Worm (Caenorhabditis elegans) whole organism, young adult: ENCODE results near the gene Y66C5A.2.

ENCODE experiments used
- B0035.1 ChIP-seq: sonication (generic microtip); optimal IDR thresholded peaks from 2 replicates; lab custom pipeline; 2016; ENCODE audit warnings: missing genetic modification characterization, mild to moderate bottlenecking, missing compliant biosample characterization, missing genotype, missing genetic modification reagents
- D2030.7 ChIP-seq: fragments of 200-800 bp; sonication (Bioruptor generic); IDR thresholded peaks from 2 replicates; pipeline ENCODE4 v1.3.6; 2022; ENCODE audit warnings: missing genetic modification reagents, missing genetic modification characterization, missing compliant biosample characterization
- F37B4.10 ChIP-seq: fragments of 200-800 bp; sonication (Bioruptor generic); IDR thresholded peaks from 2 replicates; pipeline ENCODE4 v1.3.6; 2022; ENCODE audit warnings: missing genetic modification characterization, missing compliant biosample characterization
- F57C9.4 ChIP-seq: sonication (generic microtip); optimal IDR thresholded peaks from 2 replicates; lab custom pipeline; 2017; ENCODE audit warnings: mild to moderate bottlenecking, missing genetic modification characterization, missing compliant biosample characterization
- K11D2.4 ChIP-seq: fragments of 200-800 bp; sonication (Bioruptor generic); IDR thresholded peaks from 2 replicates; pipeline ENCODE4 v1.3.6; 2022; ENCODE audit warnings: missing genetic modification reagents, missing genetic modification characterization, missing compliant biosample characterization
- K12H6.12 ChIP-seq: fragments of 200-800 bp; sonication (Bioruptor generic); optimal IDR thresholded peaks from 2 replicates; lab custom pipeline; 2018; ENCODE audit warnings: mild to moderate bottlenecking, missing genetic modification characterization, missing compliant biosample characterization
- T26A5.8 ChIP-seq: sonication (generic microtip); optimal IDR thresholded peaks from 2 replicates; lab custom pipeline; 2016; ENCODE audit warnings: missing genetic modification characterization, missing compliant biosample characterization
- Y53F4B.3 ChIP-seq: fragments of 200-800 bp; sonication (Bioruptor generic); IDR thresholded peaks from 2 replicates; pipeline ENCODE4 v1.3.6; 2022; ENCODE audit warnings: missing genetic modification reagents, missing genetic modification characterization, missing compliant biosample characterization
- ZK185.1 ChIP-seq: sonication (generic microtip); optimal IDR thresholded peaks from 2 replicates; lab custom pipeline; 2016; ENCODE audit warnings: mild to moderate bottlenecking, missing genetic modification characterization, missing compliant biosample characterization; ENCODE audit not compliant: poor library complexity, severe bottlenecking
- aptf-2 ChIP-seq: fragments of 200-800 bp; sonication (Bioruptor generic); conservative IDR thresholded peaks from 2 replicates; pipeline ENCODE4 v1.3.6; 2022; ENCODE audit warnings: missing genetic modification reagents, missing genetic modification characterization, missing compliant biosample characterization
- attf-5 ChIP-seq: fragments of 200-800 bp; sonication (Bioruptor generic); optimal IDR thresholded peaks from 2 replicates; lab custom pipeline; 2018; ENCODE audit warnings: mild to moderate bottlenecking, missing genetic modification characterization, missing compliant biosample characterization
- cebp-1 ChIP-seq, 2 experiments: fragments of 200-800 bp in 1 of 2; sonication (Bioruptor generic) in 1 of 2; sonication (generic microtip) in 1 of 2; IDR thresholded peaks in 1 of 2; optimal IDR thresholded peaks in 1 of 2; 2 replicates each; pipeline versions ENCODE4 v1.3.6 to Lab custom; 2017 to 2022; ENCODE audit warnings: missing compliant biosample characterization in 2 of 2, missing genetic modification characterization in 2 of 2, mild to moderate bottlenecking in 1 of 2, missing genetic modification reagents in 1 of 2, moderate library complexity in 1 of 2
- ceh-79 ChIP-seq: sonication (generic microtip); optimal IDR thresholded peaks from 2 replicates; lab custom pipeline; 2017; ENCODE audit warnings: mild to moderate bottlenecking, missing genetic modification characterization, missing compliant biosample characterization
- die-1 ChIP-seq: sonication (generic microtip); optimal IDR thresholded peaks from 2 replicates; lab custom pipeline; 2016; ENCODE audit warnings: missing genotype, mild to moderate bottlenecking, missing genetic modification characterization, missing compliant biosample characterization
- dpl-1 ChIP-seq: fragments of 150-350 bp; optimal IDR thresholded peaks from 2 replicates; lab custom pipeline; 2014; ENCODE audit warnings: missing biosample characterization, missing genetic modification reagents, missing genetic modification characterization
- efl-1 ChIP-seq: fragments of 150-350 bp; optimal IDR thresholded peaks from 2 replicates; lab custom pipeline; 2014; ENCODE audit warnings: missing biosample characterization, missing genetic modification reagents, missing genetic modification characterization
- egrh-3 ChIP-seq: fragments of 200-800 bp; sonication (Bioruptor generic); IDR thresholded peaks from 2 replicates; pipeline ENCODE4 v1.3.6; 2022; ENCODE audit warnings: missing genetic modification reagents, missing genetic modification characterization, missing compliant biosample characterization
- fkh-3 ChIP-seq: sonication (generic microtip); optimal IDR thresholded peaks from 2 replicates; lab custom pipeline; 2016; ENCODE audit warnings: mild to moderate bottlenecking, missing genetic modification characterization, missing compliant biosample characterization
- gei-17 ChIP-seq: fragments of 200-800 bp; sonication (Bioruptor generic); optimal IDR thresholded peaks from 2 replicates; lab custom pipeline; 2018; ENCODE audit warnings: mild to moderate bottlenecking, missing genetic modification characterization, missing compliant biosample characterization
- hlh-12 ChIP-seq: sonication (generic microtip); optimal IDR thresholded peaks from 2 replicates; lab custom pipeline; 2016; ENCODE audit warnings: missing genetic modification characterization, missing compliant biosample characterization
- hsf-1 ChIP-seq: fragments of 200-800 bp; sonication (Bioruptor generic); IDR thresholded peaks from 2 replicates; pipeline ENCODE4 v1.3.6; 2022; ENCODE audit warnings: missing genetic modification reagents, missing genetic modification characterization, missing compliant biosample characterization
- lin-35 ChIP-seq, 3 experiments: fragments of 150-350 bp in 2 of 3; sonication (generic microtip) in 1 of 3; optimal IDR thresholded peaks; 2 replicates each; lab custom pipeline; 2014 to 2018; ENCODE audit warnings: missing biosample characterization in 3 of 3, missing genetic modification characterization in 3 of 3, missing genetic modification reagents in 3 of 3
- lsl-1 ChIP-seq: fragments of 200-800 bp; sonication (Bioruptor generic); optimal IDR thresholded peaks from 2 replicates; lab custom pipeline; 2018; ENCODE audit warnings: mild to moderate bottlenecking, missing genetic modification characterization, moderate library complexity, missing compliant biosample characterization
- mcd-1 ChIP-seq: fragments of 200-800 bp; sonication (Bioruptor generic); IDR thresholded peaks from 2 replicates; pipeline ENCODE4 v1.3.6; 2022; ENCODE audit warnings: missing genetic modification reagents, missing genetic modification characterization, missing compliant biosample characterization
- nhr-27 ChIP-seq: fragments of 200-800 bp; sonication (Bioruptor generic); optimal IDR thresholded peaks from 2 replicates; lab custom pipeline; 2018; ENCODE audit warnings: mild to moderate bottlenecking, missing genetic modification characterization, moderate library complexity, missing compliant biosample characterization
- nhr-80 ChIP-seq: sonication (generic microtip); optimal IDR thresholded peaks from 2 replicates; lab custom pipeline; 2016; ENCODE audit warnings: missing genetic modification characterization, missing compliant biosample characterization
- pbrm-1 ChIP-seq: fragments of 200-800 bp; sonication (Bioruptor generic); IDR thresholded peaks from 2 replicates; pipeline ENCODE4 v1.3.6; 2022; ENCODE audit warnings: missing genetic modification reagents, missing genetic modification characterization, missing compliant biosample characterization
- rec-8 ChIP-seq, 2 experiments: sonication (generic microtip); optimal IDR thresholded peaks; 2 replicates each; lab custom pipeline; 2016; ENCODE audit warnings: mild to moderate bottlenecking in 2 of 2, missing genetic modification characterization in 2 of 2, missing genetic modification reagents in 2 of 2, missing genotype in 2 of 2, missing biosample characterization in 1 of 2, missing compliant biosample characterization in 1 of 2, moderate library complexity in 1 of 2
- rpc-1 ChIP-seq, 2 experiments: fragments of 150-350 bp in 1 of 2; sonication (generic microtip) in 1 of 2; optimal IDR thresholded peaks; 2 replicates each; lab custom pipeline; 2014 to 2018; ENCODE audit warnings: missing biosample characterization in 1 of 2, missing genetic modification characterization in 1 of 2, missing genetic modification reagents in 1 of 2, missing genotype in 1 of 2
- sdz-38 ChIP-seq: sonication (generic microtip); optimal IDR thresholded peaks from 2 replicates; lab custom pipeline; 2016; ENCODE audit warnings: missing genotype, missing genetic modification characterization, missing compliant biosample characterization
- xnd-1 ChIP-seq: sonication (generic microtip); optimal IDR thresholded peaks from 2 replicates; lab custom pipeline; 2016; ENCODE audit warnings: missing genotype, missing genetic modification reagents, missing genetic modification characterization, missing compliant biosample characterization
- ztf-28 ChIP-seq: fragments of 200-800 bp; sonication (Bioruptor generic); IDR thresholded peaks from 2 replicates; pipeline ENCODE4 v1.3.6; 2022; ENCODE audit warnings: missing genetic modification reagents, missing genetic modification characterization, missing compliant biosample characterization

Gene Y66C5A.2

DNA sequence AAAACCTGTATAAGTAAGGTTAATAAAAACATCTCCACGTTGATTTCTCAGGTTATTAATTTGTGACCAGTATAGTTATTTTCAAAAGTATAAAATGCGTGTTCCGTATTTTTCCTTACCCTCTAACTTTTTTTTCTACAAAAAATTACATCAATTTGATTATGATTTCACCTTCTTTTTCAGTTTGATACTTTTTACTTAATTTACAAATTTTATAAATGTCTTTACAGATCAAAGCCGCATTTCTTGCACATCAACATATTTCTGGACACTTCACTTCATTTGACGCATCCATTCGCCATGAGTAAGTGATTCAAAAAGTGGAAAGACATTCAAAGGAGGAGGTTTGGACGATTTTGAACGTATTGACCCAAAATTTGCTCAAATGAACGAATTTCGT lies at the start of gene Y66C5A.2:
Y66C5A.2 (plus strand) TSS at position 301 of the 400 bp plus-strand sequence.
- TF ChIP-seq ztf-28 (GFP tag; lab: Robert Waterston, UW) (no peak), lin-35 (GFP tag; optimal IDR thresholded peaks at IDR 0.05; lab: Kevin White, UChicago) (no peak), rpc-1 (optimal IDR thresholded peaks at IDR 0.05; lab: Kevin White, UChicago) (no peak), rpc-1 (tag; optimal IDR thresholded peaks at IDR 0.05; lab: Kevin White, UChicago) (no peak), fkh-3 (no peak), xnd-1 (no peak), nhr-27 (tag; lab: Kevin White, UChicago) (no peak), B0035.1 (tag; lab: Kevin White, UChicago) (no peak), sdz-38 (tag; lab: Kevin White, UChicago) (no peak), die-1 (tag; lab: Kevin White, UChicago) (no peak), F37B4.10 (no peak), dpl-1 (GFP tag; lab: Kevin White, UChicago) (no peak), F57C9.4 (tag; lab: Kevin White, UChicago) (no peak), aptf-2 (GFP tag; lab: Robert Waterston, UW) (no peak), Y53F4B.3 (no peak), rec-8 (tag; optimal IDR thresholded peaks at IDR 0.05; lab: Kevin White, UChicago) (no peak), ceh-79 (tag; lab: Kevin White, UChicago) (no peak), pbrm-1 (GFP tag; lab: Robert Waterston, UW) (no peak), attf-5 (GFP tag; lab: Kevin White, UChicago) (no peak)

DNA sequence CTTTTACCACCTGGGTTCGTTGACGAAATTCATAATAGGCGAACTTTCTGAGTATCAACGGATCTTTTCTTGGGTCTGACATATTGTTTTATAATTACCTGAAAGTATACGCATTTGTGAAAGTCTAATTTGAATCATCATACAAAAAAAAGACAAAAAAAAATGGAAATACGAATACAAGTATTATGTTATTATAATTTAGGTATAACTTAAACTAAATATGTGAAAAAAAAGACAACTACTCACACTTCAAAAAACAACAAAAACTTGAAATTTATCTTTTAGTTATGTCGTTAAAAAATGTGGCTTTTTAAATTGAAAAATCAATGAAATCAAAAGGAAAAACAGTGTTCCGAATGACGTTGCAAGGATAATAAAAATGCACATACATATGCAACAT lies 47.7 kb upstream of the Y66C5A.2 start, which contains the start of gene fbxa-179:
fbxa-179 (minus strand) TSS at position 101 of the 400 bp plus-strand sequence.
- TF ChIP-seq gei-17 (GFP tag; lab: Kevin White, UChicago) = no peak
- no peak for TF ChIP-seq D2030.7 (GFP tag; lab: Robert Waterston, UW)
- TF ChIP-seq ZK185.1 = no peak
- no peak for TF ChIP-seq ztf-28 (GFP tag; lab: Robert Waterston, UW)
- no peak for TF ChIP-seq lsl-1
- TF ChIP-seq hsf-1 (GFP tag; lab: Robert Waterston, UW) = no peak
- no peak for TF ChIP-seq egrh-3 (GFP tag; lab: Robert Waterston, UW)
- no peak for TF ChIP-seq xnd-1
- no peak for TF ChIP-seq nhr-80 (tag; lab: Kevin White, UChicago)
- TF ChIP-seq T26A5.8 (tag; lab: Kevin White, UChicago) = no peak
- no peak for TF ChIP-seq Y53F4B.3
- TF ChIP-seq, all 124 proteins: peak for 0

- TF ChIP-seq aptf-2 (GFP tag; lab: Robert Waterston, UW) (no peak), mcd-1 (GFP tag; lab: Robert Waterston, UW) (no peak), F37B4.10 (no peak)
Observed at ce11 chrX:14415641-14416040, 44.9 kb upstream of the Y66C5A.2 start, which contains the start of gene F23D12.10. F23D12.10 (minus strand) TSS chrX:14415741.

DNA sequence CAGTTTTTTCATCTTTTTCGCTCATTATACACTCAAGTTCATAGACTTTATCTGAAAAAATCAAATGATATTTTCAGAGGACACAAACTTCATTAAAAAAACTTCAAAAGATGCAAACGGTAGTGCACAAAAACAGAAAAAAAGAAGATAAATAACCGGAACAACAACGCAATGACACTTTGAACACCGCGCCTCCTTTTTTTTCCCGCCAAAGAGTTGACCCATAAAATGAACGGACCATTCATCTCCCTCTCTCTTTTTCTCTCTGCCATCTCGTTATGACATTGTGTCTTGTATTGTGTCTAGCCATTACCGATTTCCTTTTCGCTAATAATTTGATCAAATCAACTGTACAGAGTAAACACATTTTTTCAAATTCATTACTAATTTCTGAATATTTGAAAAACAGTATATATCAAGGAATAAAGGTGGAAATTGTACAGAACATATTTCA lies 39.0 kb upstream of the Y66C5A.2 start, which contains the start of gene F23D12.2:
F23D12.2 (minus strand) TSS at position 51 of the 454 bp plus-strand sequence.
- TF ChIP-seq K12H6.12 (tag; lab: Kevin White, UChicago) (no peak), cebp-1 (GFP tag; IDR thresholded peaks at IDR 0.05; lab: Robert Waterston, UW) (no peak), cebp-1 (tag; optimal IDR thresholded peaks at IDR 0.05; lab: Kevin White, UChicago) (no peak), K11D2.4 (GFP tag; lab: Robert Waterston, UW) (no peak), efl-1 (GFP tag; lab: Kevin White, UChicago) (peak; percentile 53), mcd-1 (GFP tag; lab: Robert Waterston, UW) (no peak), hlh-12 (tag; lab: Kevin White, UChicago) (no peak)
